Fruit fly (Drosophila melanogaster) whole organism, prepupa: ENCODE measurements around the gene betaTub85D.

Experiments used
- CG11902 ChIP-seq: fragments of 200-800 bp; sonication (Bioruptor generic); optimal IDR thresholded peaks from 3 replicates; lab custom pipeline; 2016; ENCODE audit warnings: missing biosample characterization, missing genetic modification characterization
- CG6854 ChIP-seq: fragments of 200-800 bp; sonication (Bioruptor generic); optimal IDR thresholded peaks from 2 replicates; lab custom pipeline; 2017; ENCODE audit warnings: missing biosample characterization, mild to moderate bottlenecking, missing genetic modification characterization
- Gug ChIP-seq: fragments of 200-800 bp; sonication (Bioruptor generic); IDR thresholded peaks from 2 replicates; pipeline ENCODE4 v1.3.6; 2022; ENCODE audit warnings: missing biosample characterization, missing genetic modification characterization

DNA sequence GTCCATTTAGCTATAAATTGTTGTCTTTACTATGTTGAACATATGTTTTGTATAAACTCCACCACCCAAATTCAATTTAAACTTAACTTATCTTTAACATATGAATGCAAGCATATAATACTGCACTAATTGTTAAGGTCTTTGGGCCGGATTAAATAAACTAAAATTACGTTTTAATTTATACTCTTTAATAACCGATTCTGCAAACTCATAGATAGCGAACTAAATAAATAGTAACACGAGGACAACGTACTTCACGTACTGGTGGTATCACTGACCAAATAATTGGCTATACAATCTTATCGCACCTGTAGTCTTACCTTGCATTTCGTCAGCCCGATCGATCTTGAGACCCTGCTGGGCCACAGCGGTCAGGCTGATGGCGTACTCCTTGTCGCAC, 17.7 kb downstream of the betaTub85D start:
- TF ChIP-seq CG11902 (GFP tag; lab: Kevin White, UChicago), result no peak
- no peak for TF ChIP-seq Gug (GFP tag; lab: Robert Waterston, UW)
- TF ChIP-seq CG6854 (GFP tag; lab: Kevin White, UChicago), result no peak
